Fruit fly (Drosophila melanogaster) ovary, adult (tissue): ENCODE data around the gene CG42809.
"Not testable (repeated sequence)": the region's sequence is repeated elsewhere in the genome, so short reads cannot be mapped to it uniquely, and the experiment has no call there.

Experiments
- CG17801 ChIP-seq: fragments of 200-800 bp; optimal IDR thresholded peaks from 2 replicates; lab custom pipeline; 2019; ENCODE audit warnings: missing biosample characterization, mild to moderate bottlenecking, missing genetic modification characterization, moderate library complexity; ENCODE audit not compliant: partially characterized antibody

CG42809 gene

dm6 chr2L:13457037-13457547 is at the start of gene CG42809:
Gene CG42809, plus strand, starts transcription at chr2L:13457497.
- no peak for TF ChIP-seq CG17801 (GFP tag; lab: Kevin White, UChicago)

dm6 chr2L:13411566-13411965 is 45.7 kb upstream of the CG42809 start, which contains the start of gene Vm34Ca:
Gene Vm34Ca, minus strand, starts transcription at chr2L:13411631.
- TF ChIP-seq CG17801 (GFP tag; lab: Kevin White, UChicago): peak; percentile 68

dm6 chr2L:13412219-13412618 is 45.1 kb upstream of the CG42809 start, which contains the start of gene Flad2:
Gene Flad2, plus strand, starts transcription at chr2L:13412519.
- no peak for TF ChIP-seq CG17801 (GFP tag; lab: Kevin White, UChicago)

DNA sequence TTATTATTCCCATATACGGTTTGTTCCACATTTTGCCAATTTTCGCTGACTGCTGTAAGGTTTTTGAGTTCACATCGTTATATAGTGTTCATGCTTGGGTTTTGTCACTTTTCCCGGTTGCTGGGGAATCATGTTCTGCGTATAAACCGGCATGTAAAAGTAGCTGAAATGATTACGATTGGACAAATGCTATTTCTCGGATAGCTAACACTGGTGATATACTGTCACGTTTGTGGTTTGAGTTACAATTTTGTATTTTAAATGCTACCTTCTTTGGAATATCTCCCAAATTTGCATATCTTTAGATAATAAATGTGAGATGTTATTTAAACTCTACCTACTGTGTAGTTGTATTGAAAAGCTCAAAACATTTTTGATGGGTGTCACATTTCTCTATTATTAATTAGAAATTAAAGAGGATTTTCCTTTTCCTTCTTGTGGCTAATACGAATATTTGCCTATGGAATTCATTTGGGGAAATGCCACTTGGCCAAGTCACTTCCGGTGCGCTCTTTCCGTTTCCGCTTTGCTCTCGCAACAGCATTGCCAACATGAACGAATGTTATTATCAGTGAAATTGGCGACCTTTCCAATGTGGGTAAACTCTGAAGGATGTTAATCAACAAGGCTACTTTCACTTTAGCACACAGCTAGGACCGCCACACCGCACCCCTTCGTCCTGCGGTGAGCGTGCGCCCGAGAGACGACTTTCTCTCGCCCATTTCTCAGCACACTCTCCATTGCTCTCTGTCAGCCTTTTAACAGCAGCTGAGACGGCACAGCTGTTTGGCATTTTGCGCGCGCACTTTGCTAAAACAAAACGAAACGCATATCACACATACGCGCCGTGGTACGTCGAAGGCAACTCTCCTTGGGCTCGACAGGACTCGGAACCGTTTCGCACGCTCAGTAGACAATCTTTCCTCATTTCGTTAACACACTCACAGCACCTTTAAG is 42.5 kb upstream of the CG42809 start, which contains the start of the genes CG16956, CG42784 and CG43850:
CG16956 (minus strand) TSS at position 51 of the 957 bp plus-strand sequence.
CG42784 (plus strand) TSS at position 907 of the 957 bp plus-strand sequence.
CG43850 (plus strand) TSS at position 907 of the 957 bp plus-strand sequence.
- TF ChIP-seq CG17801 (GFP tag; lab: Kevin White, UChicago): no peak

- TF ChIP-seq CG17801 (GFP tag; lab: Kevin White, UChicago): no peak
These were observed 26.3 kb upstream of the CG42809 start for dm6 chr2L:13430919-13431502.

dm6 chr2L:13434795-13435634 is 22.3 kb upstream of the CG42809 start, which contains the start of gene Tehao:
Gene Tehao, plus strand, starts transcription at chr2L:13435622.
- TF ChIP-seq CG17801 (GFP tag; lab: Kevin White, UChicago): no peak

DNA sequence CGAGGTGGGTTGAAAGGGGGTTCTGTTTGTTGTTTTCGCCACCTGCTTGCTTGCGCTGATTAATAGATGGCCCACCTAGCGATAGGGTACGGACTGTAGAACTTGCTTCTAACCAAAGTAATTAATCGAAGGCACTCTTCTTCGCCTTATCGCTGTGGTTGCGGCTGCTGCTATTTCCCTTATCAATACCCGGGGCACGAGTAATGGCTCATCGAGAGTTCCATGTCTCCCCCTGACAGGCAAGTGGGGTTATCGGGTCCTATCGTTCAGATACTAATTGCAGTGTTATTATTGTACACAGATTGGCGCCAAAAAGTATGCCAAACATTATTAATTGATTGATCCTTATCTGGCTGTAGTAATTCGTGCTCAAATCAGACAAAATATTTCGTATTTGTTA is 20.5 kb upstream of the CG42809 start:
- TF ChIP-seq CG17801 (GFP tag; lab: Kevin White, UChicago): no peak

DNA sequence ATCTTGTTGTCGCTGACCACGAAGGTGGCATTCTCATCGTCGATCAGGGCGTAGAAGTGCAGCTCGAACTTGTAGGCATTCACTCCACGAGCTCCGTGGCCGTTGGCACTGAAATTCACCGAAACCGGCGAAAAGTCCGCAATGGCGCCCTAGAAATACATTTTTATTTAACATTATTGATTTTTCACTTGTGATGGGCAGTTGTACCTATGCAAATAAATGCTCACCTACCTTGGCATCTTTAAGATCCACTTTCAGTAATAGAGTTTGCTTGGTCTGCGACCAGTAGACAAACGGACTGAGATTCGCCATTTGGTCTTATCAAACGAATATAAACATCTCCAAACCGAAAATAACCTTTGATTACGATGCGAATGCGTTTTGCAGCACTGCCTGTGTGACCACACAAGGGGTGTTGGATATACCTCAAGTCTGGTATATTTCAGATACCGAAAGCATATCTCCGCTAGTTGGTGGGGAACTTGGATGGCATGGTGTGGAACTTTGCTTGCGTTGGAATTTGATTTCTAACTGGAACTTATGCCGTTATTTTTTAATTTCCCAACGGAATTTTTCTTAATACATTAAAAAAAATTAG is 11.9 kb upstream of the CG42809 start, which contains the start of gene Hacd2:
Hacd2 (minus strand) TSS at position 403 of the 598 bp plus-strand sequence.
- peak; percentile 21 for TF ChIP-seq CG17801 (GFP tag; lab: Kevin White, UChicago)

DNA sequence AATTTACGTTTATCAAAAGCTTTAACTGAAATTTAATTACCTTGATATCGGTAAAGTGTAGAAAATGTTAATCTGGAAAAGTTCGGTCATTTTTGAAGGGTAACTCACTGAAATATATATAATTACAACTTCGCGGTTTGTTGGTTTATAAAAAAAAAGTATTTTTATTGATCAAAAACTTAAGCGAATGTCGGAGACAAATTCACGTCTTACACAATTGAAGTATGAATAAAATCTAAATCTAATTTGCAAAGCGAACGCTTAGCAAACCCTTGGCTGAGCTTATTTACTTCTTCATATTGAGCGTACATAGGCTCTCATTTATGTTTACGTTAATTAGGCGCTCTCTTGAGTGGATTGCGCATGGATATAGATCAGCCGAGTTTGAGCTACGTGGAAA is 7.9 kb upstream of the CG42809 start, which contains the start of gene Hsp60D:
Hsp60D (minus strand) TSS at position 101 of the 400 bp plus-strand sequence.
- not testable (repeated sequence) for TF ChIP-seq CG17801 (GFP tag; lab: Kevin White, UChicago)

dm6 chr2L:13458991-13459731 is 1.9 kb downstream of the CG42809 start, which contains the start of gene CG42810:
Gene CG42810, plus strand, starts transcription at chr2L:13459681.
- TF ChIP-seq CG17801 (GFP tag; lab: Kevin White, UChicago): no peak

- no peak for TF ChIP-seq CG17801 (GFP tag; lab: Kevin White, UChicago)
These were observed 3.9 kb downstream of the CG42809 start, which contains the start of gene CG46308 for dm6 chr2L:13460911-13461866. Gene CG46308, plus strand, starts transcription at chr2L:13461774.

DNA sequence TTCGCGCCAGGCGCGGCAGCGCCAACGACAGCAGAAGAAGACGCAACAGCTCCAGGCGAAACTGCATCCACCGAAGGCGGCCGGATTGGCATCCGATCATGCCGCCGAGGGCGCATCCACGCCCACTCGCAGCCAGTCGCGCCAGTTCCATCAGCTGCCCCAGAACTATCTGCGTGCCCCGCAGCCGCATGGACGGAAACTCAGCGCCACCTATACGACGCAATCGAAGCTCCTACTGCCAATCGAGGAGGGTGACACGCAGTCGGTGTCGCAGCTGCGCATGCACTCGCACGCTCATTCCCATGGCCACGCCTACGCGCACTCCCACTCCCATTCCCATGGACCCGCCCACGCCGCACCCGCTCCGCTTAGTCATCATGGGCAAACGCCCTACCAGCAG is 18.0 kb downstream of the CG42809 start:
- no peak for TF ChIP-seq CG17801 (GFP tag; lab: Kevin White, UChicago)
